Fruit fly (Drosophila melanogaster) whole organism, pupa: Measurements from ENCODE around the gene Tim17a2.

Experiments
- CG13204 ChIP-seq: fragments of 200-800 bp; sonication (Bioruptor generic); optimal IDR thresholded peaks from 2 replicates; lab custom pipeline; 2018; ENCODE audit warnings: missing biosample characterization, mild to moderate bottlenecking, missing genetic modification characterization, moderate library complexity
- CG32121 ChIP-seq: fragments of 200-800 bp; sonication (Bioruptor generic); IDR thresholded peaks from 2 replicates; pipeline ENCODE4 v1.3.6; 2022; ENCODE audit warnings: missing biosample characterization, missing genetic modification characterization
- CG9948 ChIP-seq: fragments of 200-800 bp; sonication (Bioruptor generic); optimal IDR thresholded peaks from 2 replicates; lab custom pipeline; 2018; ENCODE audit warnings: missing biosample characterization, mild to moderate bottlenecking, missing genetic modification characterization, moderate library complexity
- fd96Ca ChIP-seq: fragments of 200-800 bp; sonication (Bioruptor generic); IDR thresholded peaks from 3 replicates; pipeline ENCODE4 v1.3.6; 2022; ENCODE audit warnings: missing biosample characterization, missing genetic modification characterization
- gl ChIP-seq: fragments of 200-800 bp; sonication (Bioruptor generic); optimal IDR thresholded peaks from 2 replicates; lab custom pipeline; 2018; ENCODE audit warnings: missing biosample characterization, mild to moderate bottlenecking, missing genetic modification characterization

DNA sequence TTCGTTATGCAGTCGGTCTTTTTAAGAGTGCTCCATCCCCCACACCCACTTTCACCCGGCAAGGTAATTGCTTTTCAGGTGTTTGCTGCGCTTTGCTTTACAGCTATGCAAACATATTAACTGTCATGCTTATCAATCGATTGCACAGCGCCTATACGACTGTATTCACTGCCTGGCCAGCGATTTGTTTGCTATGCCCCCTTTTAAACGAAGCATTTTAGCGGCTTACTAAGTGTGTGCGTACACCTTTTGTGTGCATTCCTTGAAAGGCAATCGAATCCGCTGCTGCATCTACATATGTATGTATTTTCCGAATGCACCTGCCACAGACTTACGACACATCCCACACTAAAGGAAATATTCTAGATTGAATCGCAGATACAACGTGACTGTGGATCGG is 25.5 kb upstream of the Tim17a2 start:
- TF ChIP-seq CG32121 (GFP tag; lab: Robert Waterston, UW) = no peak
- TF ChIP-seq fd96Ca (GFP tag; lab: Robert Waterston, UW) = no peak
- no peak for TF ChIP-seq CG9948 (tag; lab: Kevin White, UChicago)
- no peak for TF ChIP-seq CG13204 (GFP tag; lab: Kevin White, UChicago)
- no peak for TF ChIP-seq gl (tag; lab: Kevin White, UChicago)
